Worm (Caenorhabditis elegans): Measurements from ENCODE around the gene pezo-1.

ce11 chrIV:9322489-9322888 lies 43.8 kb downstream of the pezo-1 start:
- TF ChIP-seq ztf-29 (GFP tag; IDR thresholded peaks at IDR 0.05) (no peak), tab-1 (GFP tag; IDR thresholded peaks at IDR 0.05) (no peak), flt-1 (GFP tag; IDR thresholded peaks at IDR 0.05) (no peak), ztf-23 (GFP tag; IDR thresholded peaks at IDR 0.05) (no peak), med-1 (GFP tag; optimal IDR thresholded peaks at IDR 0.05; ENCODE audit: insufficient read depth) (no peak), ref-1 (GFP tag; conservative IDR thresholded peaks at IDR 0.05) (no peak), T22C8.4 (GFP tag; IDR thresholded peaks at IDR 0.05) (no peak), cog-1 (tag; optimal IDR thresholded peaks at IDR 0.05) (no peak), klf-2 (GFP tag; conservative IDR thresholded peaks at IDR 0.05) (no peak)
